Worm (Caenorhabditis elegans) whole organism, L4/young adult: ENCODE data around the gene cyn-6.

Experiments
- W03F9.2 ChIP-seq: fragments of 150-350 bp; optimal IDR thresholded peaks from 2 replicates; lab custom pipeline; 2014; ENCODE audit warnings: missing biosample characterization, missing genetic modification characterization
- dao-5 ChIP-seq: sonication (generic microtip); optimal IDR thresholded peaks from 2 replicates; lab custom pipeline; 2016; ENCODE audit warnings: missing genotype, missing genetic modification characterization, moderate library complexity, missing compliant biosample characterization
- him-1 ChIP-seq: sonication (generic microtip); optimal IDR thresholded peaks from 2 replicates; lab custom pipeline; 2016; ENCODE audit warnings: missing genotype, missing genetic modification reagents, missing genetic modification characterization, missing compliant biosample characterization

The cyn-6 gene

DNA sequence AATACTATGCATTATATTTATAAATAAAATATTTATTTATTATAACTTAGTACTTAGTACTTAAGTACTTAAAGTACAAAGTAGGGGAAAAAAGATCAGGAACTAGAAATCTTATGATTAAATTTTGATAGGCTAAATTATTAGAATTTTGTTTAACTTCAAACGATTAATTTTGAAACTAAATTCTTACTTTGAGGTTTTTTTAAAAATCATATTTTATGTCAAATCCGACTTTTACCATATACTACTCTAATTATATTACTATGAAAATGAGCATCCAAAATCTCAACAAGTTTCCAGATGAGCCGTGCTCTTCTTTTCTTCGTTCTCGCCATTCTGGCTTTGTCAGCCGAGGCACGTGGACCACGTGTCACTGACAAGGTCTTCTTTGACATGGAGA is at the start of gene cyn-6:
Gene cyn-6 (plus strand): TSS at position 301 of the 400 bp plus-strand sequence.
- no peak for TF ChIP-seq W03F9.2 (tag; lab: Kevin White, UChicago)
- TF ChIP-seq him-1, result no peak
- no peak for TF ChIP-seq dao-5 (tag; lab: Kevin White, UChicago)

DNA sequence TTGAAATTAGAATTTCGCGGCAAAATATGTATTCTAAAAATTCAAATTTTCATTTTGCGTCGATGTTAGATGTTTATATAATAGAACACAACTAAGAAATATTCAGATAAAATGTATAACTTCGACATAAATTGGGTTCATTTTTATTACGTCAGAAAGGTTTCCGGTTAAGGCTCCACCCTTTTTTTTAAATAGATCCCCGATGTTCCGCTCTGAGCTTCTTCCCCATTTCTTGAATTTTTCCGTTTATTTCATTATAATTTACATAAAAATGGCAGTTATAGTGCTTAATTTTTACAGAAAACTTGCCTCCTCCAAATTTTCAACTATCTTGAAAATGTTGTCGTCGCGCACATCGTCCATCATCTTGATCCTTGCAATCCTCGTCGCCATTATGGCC is 48.4 kb upstream of the cyn-6 start, which contains the start of gene flp-24:
Gene flp-24 (plus strand): TSS at position 301 of the 400 bp plus-strand sequence.
- TF ChIP-seq W03F9.2 (tag; lab: Kevin White, UChicago) (no peak), dao-5 (tag; lab: Kevin White, UChicago) (no peak), him-1 (no peak)

DNA sequence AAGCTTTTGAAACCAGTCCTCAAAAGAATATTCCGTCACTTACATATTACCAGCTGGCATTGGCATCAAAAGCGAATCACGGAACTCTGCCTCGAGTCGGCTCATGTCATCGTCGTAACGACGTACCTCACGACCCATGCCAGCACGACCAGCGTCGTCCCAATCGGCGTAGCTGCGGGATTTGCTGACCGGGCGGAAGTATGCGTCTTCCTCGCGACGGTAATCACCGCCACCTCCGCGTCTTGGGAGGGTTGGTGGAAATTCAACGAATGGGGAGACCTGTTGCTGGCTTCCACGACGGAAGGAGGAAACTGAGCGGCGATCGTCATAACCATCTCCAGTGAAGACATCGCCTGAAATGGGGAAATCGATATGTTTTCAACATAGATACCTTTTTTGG is 45.1 kb upstream of the cyn-6 start:
- TF ChIP-seq him-1 (no peak), W03F9.2 (tag; lab: Kevin White, UChicago) (no peak), dao-5 (tag; lab: Kevin White, UChicago) (no peak)

DNA sequence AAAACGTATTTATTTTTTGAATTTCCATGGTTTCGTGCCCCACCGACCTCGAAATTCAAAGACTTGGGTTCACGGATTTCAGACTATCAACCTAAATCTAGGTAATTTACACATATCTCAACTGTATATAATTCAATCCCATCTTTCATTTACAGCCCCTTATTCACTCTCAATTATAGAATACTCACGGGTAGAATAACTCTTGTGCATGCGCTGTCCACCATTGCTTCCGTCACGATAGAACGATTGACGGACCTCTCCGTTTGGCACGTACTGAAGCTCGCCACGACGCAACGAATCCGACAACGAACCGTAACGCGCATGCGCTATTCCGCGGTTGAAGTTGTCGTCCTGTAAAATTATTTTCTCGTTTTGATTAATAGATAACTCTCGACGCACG is 44.5 kb upstream of the cyn-6 start:
- TF ChIP-seq dao-5 (tag; lab: Kevin White, UChicago), result no peak
- no peak for TF ChIP-seq him-1
- no peak for TF ChIP-seq W03F9.2 (tag; lab: Kevin White, UChicago)

DNA sequence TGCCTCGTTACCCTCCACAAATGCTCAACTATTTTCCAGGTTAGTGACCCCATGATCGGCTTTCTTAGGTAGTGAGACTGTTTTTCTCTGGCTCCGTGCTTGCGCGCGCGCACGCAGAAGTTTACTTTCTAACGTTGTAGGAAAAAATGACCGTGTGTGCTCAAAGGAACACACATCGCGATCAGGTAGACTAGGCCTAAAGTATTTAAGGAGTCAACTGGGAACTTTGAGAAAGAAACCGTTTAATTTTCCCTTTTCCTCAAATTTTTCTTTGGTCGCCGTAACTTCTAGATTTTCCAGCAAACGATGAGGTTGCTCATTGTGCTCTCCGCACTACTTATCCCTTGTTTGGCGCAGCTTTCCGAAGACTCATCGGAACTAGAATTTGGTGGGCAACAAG is 32.8 kb upstream of the cyn-6 start, which contains the start of gene idpp-1:
Gene idpp-1 (plus strand): TSS at position 301 of the 400 bp plus-strand sequence.
- TF ChIP-seq W03F9.2 (tag; lab: Kevin White, UChicago) (no peak), him-1 (no peak), dao-5 (tag; lab: Kevin White, UChicago) (no peak)

DNA sequence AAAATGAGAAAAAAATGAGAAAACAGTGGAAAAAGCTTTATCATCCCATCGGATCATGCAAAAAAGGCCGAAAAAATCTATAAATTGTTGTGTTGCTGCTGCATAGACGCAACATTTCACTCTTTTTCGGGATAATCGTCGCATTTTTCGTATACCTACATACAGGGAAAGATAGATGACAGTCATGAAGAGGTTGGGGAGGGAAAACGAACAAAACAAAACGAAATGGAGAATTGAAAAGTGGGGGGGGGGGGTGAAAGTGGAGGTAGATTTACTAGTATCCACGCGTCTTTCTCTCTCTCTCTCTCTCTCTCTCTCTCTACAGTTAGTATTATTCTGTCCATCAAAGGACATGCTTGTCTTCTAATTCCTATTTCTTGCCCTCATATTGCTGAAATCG is 28.8 kb upstream of the cyn-6 start:
- TF ChIP-seq dao-5 (tag; lab: Kevin White, UChicago) (no peak), him-1 (no peak), W03F9.2 (tag; lab: Kevin White, UChicago) (no peak)

DNA sequence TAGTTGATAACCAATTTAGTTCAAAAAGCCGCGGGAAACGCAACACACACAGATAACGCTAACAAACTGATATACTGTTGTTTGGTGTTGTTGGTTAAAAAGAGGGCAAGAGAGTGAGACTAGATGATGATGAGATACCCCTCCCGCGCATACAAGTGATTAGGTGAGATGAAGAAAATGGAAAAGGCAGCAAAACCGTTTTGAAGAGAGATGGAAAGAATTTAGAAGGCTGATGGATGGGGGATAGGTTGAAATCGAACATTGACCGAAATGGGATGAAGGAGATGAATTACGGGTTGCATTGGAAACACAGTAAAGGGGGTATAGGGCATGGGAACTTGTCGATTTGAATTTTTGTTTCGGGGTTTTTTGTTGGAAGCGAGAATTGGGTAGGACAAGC is 24.4 kb upstream of the cyn-6 start:
- TF ChIP-seq him-1 (no peak), dao-5 (tag; lab: Kevin White, UChicago) (no peak), W03F9.2 (tag; lab: Kevin White, UChicago) (no peak)

DNA sequence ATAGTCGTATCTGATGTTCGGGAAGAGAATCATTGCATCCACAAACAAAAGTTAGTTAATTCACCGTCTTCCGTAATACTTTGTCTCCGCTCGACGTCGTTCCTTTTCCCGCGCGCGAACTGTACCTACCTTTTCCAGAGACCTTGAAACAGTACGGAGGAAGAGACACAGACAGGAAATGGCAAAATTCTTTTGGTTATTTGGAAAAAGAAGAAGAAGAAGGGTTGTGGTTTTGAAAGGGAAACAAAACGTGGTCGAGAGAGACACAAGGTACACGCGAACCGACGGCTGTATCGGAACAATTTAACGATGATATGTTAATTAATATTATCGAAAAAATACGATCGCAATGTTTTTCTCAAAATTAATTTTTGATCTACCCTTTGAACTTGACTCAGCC is 23.2 kb upstream of the cyn-6 start:
- TF ChIP-seq dao-5 (tag; lab: Kevin White, UChicago), result no peak
- TF ChIP-seq W03F9.2 (tag; lab: Kevin White, UChicago), result no peak
- no peak for TF ChIP-seq him-1

DNA sequence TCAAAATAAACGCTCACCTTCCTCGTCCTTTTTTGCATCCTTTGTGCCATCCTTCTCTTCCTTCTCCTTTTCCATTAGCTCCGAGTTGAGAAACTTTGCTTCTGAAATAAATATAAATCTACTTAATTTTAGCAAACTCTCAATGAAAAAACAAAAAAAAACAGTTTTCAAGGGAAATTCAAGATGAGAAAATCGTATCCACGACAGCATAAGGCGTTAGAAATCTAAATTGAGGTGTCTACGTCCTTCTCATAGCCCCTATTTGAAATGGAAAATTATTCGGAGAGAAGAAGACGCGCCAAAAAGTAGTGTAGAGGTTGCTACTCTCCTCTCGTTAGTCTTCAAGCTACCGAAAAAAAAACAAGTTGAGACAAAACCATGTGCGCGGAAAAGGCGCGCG is 20.9 kb upstream of the cyn-6 start, which contains the start of gene pat-12:
Gene pat-12 (minus strand): TSS at position 101 of the 400 bp plus-strand sequence.
- TF ChIP-seq dao-5 (tag; lab: Kevin White, UChicago) (no peak), W03F9.2 (tag; lab: Kevin White, UChicago) (no peak), him-1 (no peak)

DNA sequence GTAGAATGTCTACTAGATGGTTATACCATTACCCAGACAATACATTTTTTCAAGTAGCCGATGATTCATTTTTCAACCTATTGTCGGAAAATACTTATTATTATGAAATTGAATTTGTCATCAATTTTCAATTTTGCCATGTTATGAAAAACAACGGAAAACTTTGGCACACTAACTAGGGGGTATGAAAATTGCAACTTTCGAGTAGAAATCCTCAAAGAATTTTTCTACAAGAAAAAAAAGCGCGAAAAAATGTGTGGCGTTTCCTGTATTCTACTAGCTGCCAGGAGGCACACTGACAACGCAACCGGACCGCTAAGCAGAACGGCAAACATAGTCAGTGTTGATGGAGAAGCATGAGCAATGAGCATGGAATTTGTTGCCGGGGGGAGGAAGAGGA is 18.8 kb upstream of the cyn-6 start:
- TF ChIP-seq dao-5 (tag; lab: Kevin White, UChicago) (no peak), him-1 (no peak), W03F9.2 (tag; lab: Kevin White, UChicago) (no peak)

DNA sequence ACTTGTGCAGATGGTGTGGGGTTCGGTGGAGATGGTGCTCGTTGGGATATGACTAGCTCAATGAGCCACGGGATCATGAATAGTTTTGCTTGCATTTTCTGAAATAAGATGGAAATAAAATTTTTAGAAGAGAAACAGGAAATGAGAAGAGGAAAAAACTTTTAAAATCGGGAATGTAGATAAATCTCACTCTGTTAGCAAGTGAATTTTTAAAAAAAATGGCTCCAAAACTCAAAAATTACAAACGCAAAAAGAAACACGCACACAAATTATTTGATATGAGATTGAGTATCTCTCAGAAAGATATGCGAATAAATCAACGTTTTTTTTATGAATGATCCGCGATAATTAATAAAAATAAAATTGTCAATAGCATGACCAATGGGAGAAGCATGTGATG is 15.2 kb upstream of the cyn-6 start, which contains the start of gene T17H7.7:
Gene T17H7.7 (minus strand): TSS at position 101 of the 400 bp plus-strand sequence.
- TF ChIP-seq W03F9.2 (tag; lab: Kevin White, UChicago), result no peak
- no peak for TF ChIP-seq dao-5 (tag; lab: Kevin White, UChicago)
- TF ChIP-seq him-1, result no peak

DNA sequence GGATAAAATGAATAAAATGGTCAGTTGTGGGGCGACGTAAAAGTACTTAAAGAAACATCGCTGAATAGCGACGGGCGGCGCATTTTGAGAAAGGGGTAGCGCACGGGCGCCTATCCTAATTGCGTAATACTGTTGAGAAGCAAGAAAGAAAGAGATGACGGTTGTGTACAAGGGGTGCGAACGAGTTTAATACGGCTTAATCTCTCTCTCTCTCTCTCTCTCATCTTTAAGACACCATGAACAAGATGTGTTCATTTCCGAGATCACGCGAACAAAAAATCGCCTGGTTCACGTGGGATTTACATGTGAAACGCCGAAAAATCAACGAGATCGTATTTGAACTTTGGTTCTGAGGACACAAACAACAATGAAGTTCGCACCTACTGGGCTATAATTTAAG is 13.5 kb upstream of the cyn-6 start:
- TF ChIP-seq him-1 (no peak), W03F9.2 (tag; lab: Kevin White, UChicago) (no peak)

DNA sequence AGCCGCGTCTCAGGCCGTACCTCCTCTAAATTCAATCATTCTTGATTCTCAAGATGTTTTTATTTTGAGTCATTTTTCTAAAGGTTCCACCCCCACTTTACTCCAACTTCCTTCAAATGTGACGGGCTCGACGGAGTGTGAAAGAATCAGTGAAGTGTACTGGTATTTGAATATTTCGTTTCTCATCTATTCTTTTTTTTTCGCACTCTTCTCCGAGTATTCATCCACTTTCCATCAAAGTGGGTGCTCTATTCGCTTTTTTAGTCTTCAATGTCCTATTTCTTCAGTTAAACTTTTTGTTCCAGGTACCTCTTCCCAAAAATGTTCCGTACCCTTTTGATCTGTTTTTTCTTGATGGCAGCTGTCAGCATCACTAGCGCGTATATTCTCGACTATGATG is 11.7 kb upstream of the cyn-6 start, which contains the start of gene nlp-52:
Gene nlp-52 (plus strand): TSS at position 301 of the 400 bp plus-strand sequence.
- TF ChIP-seq him-1 (no peak), W03F9.2 (tag; lab: Kevin White, UChicago) (no peak), dao-5 (tag; lab: Kevin White, UChicago) (no peak)

DNA sequence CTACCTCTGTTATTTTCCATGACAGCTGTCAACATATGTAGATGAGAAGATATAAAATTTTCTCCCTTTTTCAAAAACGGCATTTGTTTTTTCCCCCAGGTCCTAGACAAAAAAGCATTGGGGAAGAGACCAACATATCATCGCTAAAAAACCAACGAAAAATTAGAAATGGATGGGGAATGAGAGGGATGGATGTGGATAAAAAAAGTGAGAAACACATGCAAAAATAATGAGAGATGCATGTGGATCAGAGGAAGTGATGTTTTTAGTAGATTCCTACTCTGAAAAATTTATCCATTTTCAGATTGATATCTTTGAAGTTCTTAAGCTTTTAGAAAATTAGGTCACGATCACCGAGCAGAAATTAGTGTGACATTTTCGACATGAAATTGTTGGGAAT is 10.7 kb upstream of the cyn-6 start:
- no peak for TF ChIP-seq W03F9.2 (tag; lab: Kevin White, UChicago)
- no peak for TF ChIP-seq him-1
- no peak for TF ChIP-seq dao-5 (tag; lab: Kevin White, UChicago)

DNA sequence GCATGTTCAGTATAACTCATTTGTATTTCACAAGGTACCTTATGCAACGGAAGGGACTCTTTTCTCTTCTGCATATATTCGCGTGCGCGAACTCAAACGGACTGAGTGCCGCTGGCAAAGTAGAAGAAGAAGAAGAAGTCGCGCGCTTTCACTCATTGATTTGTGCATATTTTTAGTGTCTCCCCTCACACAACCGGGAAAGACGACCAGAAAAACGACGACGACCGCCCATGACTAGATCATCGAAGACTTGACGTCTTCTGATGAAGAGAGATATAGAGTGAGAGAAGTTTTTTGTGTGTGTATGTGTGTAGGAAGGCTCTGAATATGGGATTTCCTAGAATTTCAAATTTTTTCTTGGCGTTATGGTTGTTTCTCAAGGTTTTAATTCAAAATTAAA is 8.8 kb upstream of the cyn-6 start:
- TF ChIP-seq him-1, result peak; percentile 66
- no peak for TF ChIP-seq dao-5 (tag; lab: Kevin White, UChicago)
